Fruit fly (Drosophila melanogaster): ENCODE measurements around the gene f.

The f gene

DNA sequence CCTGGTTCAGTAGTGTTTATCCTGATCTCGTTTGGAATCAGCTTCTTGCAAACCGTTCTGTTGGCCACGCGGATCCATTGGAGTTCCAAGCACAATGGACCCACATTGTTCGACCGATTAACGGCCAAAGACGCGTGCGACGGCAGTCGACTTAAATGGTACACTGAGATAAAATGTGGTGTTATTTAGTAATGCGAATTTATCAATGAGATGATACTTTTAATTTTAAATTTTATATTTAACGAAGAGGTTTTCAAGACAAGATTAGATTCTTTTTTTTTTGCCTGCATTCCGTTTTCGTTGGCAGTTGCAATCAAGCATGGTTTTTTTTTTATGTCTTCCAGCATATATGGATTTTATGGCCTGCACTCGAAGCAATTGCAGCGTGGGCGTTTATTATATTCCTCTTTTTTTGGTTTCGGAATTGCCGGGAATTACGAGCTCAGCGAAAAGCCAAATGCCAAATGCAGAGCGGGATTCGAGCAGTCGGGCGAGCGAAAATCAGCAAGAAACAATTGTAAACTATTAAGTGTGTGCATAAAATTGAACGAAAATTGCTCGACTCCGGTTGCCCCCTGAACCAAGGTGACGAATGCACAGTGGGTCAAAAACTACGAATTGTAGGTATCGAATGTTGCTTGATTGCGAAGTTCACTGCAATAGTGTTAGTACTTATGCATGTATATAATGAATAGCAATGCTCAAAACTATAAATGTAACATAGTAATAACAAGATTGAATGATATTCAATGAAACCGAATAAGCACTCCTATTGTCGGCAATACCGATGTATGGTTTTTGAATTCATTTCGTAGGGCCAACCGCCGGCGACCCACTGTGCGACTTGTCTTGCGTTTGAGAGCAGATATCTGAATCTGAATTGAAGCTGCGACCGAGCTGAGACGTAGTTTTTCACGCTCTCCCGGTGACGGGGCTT lies 66.4 kb downstream of the f start:
- TF ChIP-seq CG17801 (GFP tag; optimal IDR thresholded peaks at IDR 0.05; ENCODE audit: partially characterized antibody): peak; percentile 82

DNA sequence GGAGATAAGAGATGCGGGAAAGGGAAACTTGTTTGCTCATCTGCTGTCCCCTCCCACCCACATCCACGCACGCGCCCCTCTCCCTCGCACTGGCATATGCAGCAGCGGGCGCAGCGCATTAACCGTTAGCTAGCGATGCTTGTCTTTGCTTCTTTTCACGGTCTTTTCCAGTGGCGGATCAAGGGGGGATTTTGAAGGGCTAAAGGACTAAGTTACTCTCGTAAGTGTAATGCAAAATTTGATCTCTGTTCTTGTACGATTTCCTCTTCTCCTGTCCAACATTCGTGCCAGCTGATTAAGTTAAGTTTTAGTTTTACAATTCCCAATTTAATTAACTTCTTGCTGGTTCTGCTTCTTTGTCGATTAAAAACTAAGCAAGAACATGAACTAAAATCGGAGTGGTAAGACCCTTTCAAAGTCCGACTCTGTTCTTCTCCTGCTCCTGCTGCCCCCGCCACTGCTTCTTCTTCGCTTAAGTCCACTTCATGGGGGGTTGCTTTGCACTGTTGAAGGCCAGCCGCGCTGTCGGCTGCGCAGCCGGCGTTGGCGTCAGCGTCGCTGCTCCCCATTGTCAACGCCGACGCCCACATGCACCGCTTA lies 68.0 kb downstream of the f start:
- TF ChIP-seq CG17801 (GFP tag; optimal IDR thresholded peaks at IDR 0.05; ENCODE audit: partially characterized antibody): peak; percentile 65

DNA sequence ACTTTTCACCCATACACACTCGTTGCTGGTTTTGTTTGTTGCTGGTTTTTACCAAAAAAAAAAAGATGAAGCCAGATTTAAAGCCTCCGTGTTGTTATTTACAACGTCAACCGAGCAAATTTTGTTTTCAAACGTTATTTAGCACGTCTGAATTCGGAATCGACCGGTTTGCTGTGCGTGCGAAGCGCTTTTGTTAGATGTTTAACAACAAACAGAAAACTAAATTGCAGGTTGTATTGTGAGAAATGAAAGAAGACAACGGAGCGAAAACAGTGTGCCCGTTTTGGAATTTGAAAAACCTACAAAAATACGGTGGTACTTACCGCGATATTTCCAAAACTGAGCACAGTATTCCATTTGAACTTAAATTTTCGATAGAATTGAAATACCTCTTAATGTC lies 69.0 kb downstream of the f start, which contains the start of gene Fim:
TSS of gene Fim (minus strand) at position 225 of the 400 bp plus-strand sequence.
- peak; percentile 26 for TF ChIP-seq CG17801 (GFP tag; optimal IDR thresholded peaks at IDR 0.05; ENCODE audit: partially characterized antibody)

DNA sequence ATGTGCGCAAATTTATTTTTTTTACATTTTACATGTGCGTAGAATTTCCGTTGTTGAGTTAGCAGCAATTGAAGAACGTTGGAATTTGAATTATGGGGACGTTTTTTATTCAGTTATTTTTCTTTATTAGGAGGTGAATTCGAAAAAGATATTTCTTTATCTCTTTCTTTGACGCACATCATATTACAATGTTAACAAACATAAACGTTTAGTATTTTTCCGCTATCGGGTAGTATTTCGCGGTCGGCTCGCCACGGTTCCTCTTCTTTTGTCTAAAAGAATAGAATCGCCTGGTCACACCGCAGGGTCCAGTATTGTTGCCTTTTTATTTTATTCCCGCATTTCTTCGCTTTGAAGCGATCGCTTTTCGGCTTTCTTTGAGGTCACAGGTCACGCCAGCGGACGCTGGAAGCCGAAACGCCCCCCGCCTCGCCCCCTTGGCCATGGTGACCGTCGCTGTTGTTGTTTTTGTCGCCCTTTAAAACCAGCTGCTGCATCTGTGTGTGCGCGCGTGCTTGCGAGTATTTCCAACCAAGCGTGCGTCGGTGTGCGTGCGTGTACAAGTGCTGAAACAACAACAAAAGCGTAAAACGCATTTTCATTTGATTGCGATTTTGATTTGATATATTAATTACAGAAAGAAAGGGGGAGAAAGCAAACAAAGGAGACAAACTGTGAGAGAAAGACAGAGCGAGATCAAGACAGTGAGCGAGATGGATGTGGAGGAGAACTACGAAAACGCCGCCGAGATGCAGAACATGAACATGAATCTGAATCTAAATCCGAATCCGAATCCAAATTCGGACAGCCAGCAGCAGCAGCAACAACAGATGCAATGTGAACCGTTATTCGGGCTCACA lies 69.7 kb downstream of the f start:
- peak; percentile 31 for TF ChIP-seq CG17801 (GFP tag; optimal IDR thresholded peaks at IDR 0.05; ENCODE audit: partially characterized antibody)

DNA sequence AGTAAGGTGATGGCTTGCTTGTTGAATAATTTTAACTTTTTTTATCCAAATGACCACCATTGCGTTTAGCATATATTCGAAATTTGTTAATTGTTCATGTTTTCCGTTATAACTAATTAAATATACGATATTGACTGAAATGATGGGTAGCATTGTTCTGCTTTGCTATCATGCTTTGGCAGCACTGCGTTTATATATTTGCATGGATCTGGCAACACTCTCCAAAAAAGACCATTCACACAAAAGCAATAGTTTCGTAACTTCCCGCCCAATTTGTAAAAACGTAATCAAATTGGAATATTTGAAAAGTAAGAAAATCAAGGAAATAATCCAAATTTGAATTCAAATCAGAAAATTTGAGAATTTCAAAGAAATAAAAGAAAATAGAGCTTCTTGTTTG lies 72.8 kb downstream of the f start:
- no peak for TF ChIP-seq CG17801 (GFP tag; optimal IDR thresholded peaks at IDR 0.05; ENCODE audit: partially characterized antibody)

DNA sequence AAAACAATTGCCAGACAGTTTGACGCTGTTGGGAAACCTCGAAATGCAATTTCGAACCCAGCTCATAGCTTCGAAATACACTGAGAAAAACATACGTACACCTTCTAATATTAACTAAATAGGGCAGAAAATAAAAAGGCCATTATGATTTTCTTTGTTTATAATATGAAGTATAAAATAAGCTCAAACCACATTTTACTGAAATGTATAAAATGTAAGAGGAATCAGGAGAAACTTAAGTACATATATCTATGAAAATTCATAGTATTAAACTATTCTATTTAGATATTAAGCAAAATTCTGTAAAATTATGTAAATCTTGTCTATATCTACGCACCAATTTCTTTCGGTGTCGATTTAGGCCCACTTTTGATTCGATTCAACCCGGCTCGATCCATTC lies 75.5 kb downstream of the f start:
- TF ChIP-seq CG17801 (GFP tag; optimal IDR thresholded peaks at IDR 0.05; ENCODE audit: partially characterized antibody): no peak

DNA sequence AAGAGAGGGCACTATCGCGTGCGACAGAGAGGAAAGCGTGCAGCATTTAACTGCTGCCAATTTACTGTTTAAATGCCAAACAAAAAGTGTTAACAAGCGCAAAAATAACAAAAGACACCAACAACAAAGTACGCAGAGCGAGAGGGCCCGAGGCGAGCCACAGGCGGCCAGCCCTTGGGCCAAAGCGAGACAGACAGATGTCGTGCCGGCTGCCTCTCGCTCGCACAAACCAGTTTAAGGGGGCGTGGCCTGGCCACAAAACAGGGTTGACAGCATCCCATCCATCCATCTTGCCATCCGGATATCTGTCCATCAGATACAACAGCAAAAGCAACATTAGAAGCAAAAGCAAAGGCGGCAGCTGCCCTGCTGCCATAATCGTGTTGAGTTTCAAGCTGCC lies 80.6 kb downstream of the f start:
- no peak for TF ChIP-seq CG17801 (GFP tag; optimal IDR thresholded peaks at IDR 0.05; ENCODE audit: partially characterized antibody)

DNA sequence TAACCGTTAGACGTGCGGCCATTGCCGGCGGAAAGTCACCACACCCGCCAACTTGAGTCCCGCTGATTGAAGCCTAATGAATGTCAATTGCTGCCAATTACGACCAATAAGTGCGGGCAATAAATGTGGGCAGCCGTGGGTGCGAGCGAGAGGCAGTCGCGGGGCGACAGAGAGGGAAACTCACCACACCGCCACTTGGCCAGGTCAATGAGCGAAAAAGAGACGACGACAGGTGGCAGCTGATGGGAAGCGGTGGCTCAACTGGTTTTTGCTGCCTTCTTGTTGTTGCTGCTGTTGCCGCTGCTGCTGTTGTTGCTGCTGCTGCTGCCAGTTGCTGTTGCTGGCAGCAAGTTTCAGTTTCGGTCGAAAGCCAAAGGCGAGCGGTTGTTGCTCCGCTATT lies 81.5 kb downstream of the f start, which contains the start of gene B-H2:
TSS of gene B-H2 (plus strand) at position 369 of the 400 bp plus-strand sequence.
- TF ChIP-seq CG17801 (GFP tag; optimal IDR thresholded peaks at IDR 0.05; ENCODE audit: partially characterized antibody): no peak

DNA sequence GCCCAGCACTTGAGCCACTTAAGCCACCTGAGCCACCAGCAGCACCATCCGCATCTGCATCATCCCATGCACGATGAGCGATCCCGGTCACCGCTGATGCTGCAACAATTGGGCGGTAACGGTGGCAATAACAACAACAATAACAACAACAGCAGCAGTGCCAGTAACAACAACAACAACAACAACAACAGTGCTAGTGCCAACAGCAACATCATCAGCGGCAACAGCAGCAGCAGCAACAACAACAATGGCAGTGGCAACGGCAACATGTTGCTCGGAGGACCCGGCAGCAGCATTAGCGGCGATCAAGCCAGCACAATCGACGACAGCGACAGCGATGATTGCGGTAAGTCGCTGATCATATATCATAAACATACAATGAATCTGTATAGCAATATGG lies 82.8 kb downstream of the f start:
- TF ChIP-seq CG17801 (GFP tag; optimal IDR thresholded peaks at IDR 0.05; ENCODE audit: partially characterized antibody): no peak

DNA sequence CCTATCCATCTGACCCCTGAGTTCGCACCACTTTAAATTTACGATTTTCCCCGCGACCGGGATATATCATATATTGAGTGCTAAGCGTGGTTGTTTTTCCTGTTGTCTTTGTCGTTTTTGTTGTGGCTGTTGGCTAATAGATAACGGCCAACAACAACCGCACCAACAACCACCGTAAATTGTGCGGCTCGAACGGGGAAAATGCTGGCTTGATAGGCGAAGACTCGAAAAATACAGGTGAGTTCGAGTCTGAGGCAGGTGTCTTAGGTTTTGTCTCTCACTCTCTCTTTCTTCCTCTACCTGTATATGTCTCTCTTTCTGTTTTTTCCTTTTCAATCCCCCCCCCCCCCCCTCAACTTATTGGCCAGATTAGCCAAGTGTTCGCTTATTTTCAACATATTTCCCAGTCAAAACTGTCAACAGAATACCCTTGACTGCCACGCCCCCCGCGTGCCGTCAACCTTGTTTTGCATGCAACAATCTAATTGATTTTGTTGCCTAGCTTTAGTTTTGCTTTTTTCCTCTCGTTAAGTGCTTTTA lies 84.1 kb downstream of the f start:
- no peak for TF ChIP-seq CG17801 (GFP tag; optimal IDR thresholded peaks at IDR 0.05; ENCODE audit: partially characterized antibody)

DNA sequence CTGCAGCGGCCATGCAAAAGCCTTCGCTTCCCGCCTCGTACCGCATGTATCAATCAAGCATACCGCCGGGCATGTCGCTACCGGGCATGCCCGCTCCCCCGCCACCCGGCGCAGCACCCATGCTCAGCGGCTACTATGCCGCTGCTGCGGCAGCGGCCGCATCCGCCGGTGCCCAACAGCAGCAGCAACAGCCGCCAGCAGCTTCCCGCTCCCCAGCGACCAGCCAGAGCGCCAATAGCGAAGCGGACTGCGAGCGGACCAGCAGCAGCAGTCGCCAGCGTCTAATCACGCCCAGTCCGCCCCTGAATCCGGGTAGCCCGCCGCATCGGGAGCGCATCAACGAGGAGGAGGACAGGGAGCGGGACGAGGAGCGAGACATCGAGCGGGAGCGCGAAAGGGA lies 90.1 kb downstream of the f start:
- TF ChIP-seq CG17801 (GFP tag; optimal IDR thresholded peaks at IDR 0.05; ENCODE audit: partially characterized antibody): no peak

DNA sequence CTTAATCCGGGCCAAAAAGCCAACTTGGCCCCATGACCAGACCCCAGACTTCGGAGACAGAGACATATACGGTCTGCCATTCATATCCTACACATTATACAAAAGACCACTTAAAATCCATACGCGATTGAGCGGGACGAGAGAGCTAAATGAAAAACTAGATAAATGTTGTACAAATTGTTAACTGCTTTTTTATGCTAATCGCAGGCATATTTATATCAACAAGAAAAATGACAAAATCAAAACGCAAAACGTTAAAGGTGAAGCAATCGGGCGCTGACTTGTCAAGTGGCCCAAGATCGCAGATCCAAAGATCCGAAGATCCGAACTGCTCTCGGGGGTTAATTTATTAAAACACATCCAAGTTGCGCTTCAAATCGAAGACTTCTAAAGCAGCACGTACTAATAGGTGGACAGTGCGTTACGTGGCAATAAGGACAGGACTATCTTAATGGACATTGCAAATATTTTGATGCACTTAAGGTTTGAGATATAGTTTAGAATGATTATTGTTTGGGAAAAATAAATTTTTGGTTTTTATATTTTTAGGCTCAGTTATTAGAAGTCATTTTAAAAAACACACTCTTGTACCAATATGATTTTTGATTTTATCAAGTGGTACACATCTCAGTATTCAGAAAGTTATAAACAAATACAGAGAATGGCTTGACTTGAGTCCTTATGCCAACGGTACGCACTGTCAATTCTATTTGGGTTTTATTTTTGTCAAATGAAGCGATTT lies 97.4 kb downstream of the f start:
- no peak for TF ChIP-seq CG17801 (GFP tag; optimal IDR thresholded peaks at IDR 0.05; ENCODE audit: partially characterized antibody)

Measured in ovary, adult (tissue).